Worm (Caenorhabditis elegans) whole organism, midembryonic: ENCODE data around the gene F11D11.12.
"Not testable (repeated sequence)": the region's sequence is repeated elsewhere in the genome, so short reads cannot be mapped to it uniquely, and the experiment has no call there.

Experiments used
- T22C8.4 ChIP-seq: fragments of 200-800 bp; sonication (Bioruptor generic); IDR thresholded peaks from 2 replicates; pipeline ENCODE4 v1.3.6; 2022; ENCODE audit warnings: missing genetic modification characterization, missing compliant biosample characterization
- cog-1 ChIP-seq: sonication (generic microtip); optimal IDR thresholded peaks from 2 replicates; lab custom pipeline; 2016; ENCODE audit warnings: missing genetic modification characterization, missing compliant biosample characterization
- flt-1 ChIP-seq: fragments of 200-800 bp; sonication (Bioruptor generic); IDR thresholded peaks from 2 replicates; pipeline ENCODE4 v1.3.6; 2022; ENCODE audit warnings: missing genetic modification characterization, missing compliant biosample characterization
- klf-2 ChIP-seq: fragments of 200-800 bp; sonication (Bioruptor generic); conservative IDR thresholded peaks from 2 replicates; pipeline ENCODE4 v1.3.6; 2022; ENCODE audit warnings: missing genetic modification reagents, missing genetic modification characterization, missing compliant biosample characterization
- med-1 ChIP-seq: sonication (generic microtip); optimal IDR thresholded peaks from 2 replicates; lab custom pipeline; 2017; ENCODE audit warnings: missing genetic modification characterization, mild to moderate bottlenecking, missing compliant biosample characterization, antibody characterized with exemption, missing genetic modification reagents; ENCODE audit not compliant: insufficient read depth
- ref-1 ChIP-seq: fragments of 200-800 bp; sonication (Bioruptor generic); conservative IDR thresholded peaks from 2 replicates; pipeline ENCODE4 v1.3.6; 2022; ENCODE audit warnings: missing genetic modification reagents, missing genetic modification characterization, missing compliant biosample characterization
- tab-1 ChIP-seq: fragments of 200-800 bp; sonication (Bioruptor generic); IDR thresholded peaks from 2 replicates; pipeline ENCODE4 v1.3.6; 2022; ENCODE audit warnings: missing genetic modification characterization, missing compliant biosample characterization
- ztf-23 ChIP-seq: fragments of 200-800 bp; sonication (Bioruptor generic); IDR thresholded peaks from 2 replicates; pipeline ENCODE4 v1.3.6; 2022; ENCODE audit warnings: missing genetic modification reagents, missing genetic modification characterization, missing compliant biosample characterization
- ztf-29 ChIP-seq: fragments of 200-800 bp; sonication (Bioruptor generic); IDR thresholded peaks from 2 replicates; pipeline ENCODE4 v1.3.6; 2022; ENCODE audit warnings: missing genetic modification reagents, missing genetic modification characterization, missing compliant biosample characterization

F11D11.12 gene

DNA sequence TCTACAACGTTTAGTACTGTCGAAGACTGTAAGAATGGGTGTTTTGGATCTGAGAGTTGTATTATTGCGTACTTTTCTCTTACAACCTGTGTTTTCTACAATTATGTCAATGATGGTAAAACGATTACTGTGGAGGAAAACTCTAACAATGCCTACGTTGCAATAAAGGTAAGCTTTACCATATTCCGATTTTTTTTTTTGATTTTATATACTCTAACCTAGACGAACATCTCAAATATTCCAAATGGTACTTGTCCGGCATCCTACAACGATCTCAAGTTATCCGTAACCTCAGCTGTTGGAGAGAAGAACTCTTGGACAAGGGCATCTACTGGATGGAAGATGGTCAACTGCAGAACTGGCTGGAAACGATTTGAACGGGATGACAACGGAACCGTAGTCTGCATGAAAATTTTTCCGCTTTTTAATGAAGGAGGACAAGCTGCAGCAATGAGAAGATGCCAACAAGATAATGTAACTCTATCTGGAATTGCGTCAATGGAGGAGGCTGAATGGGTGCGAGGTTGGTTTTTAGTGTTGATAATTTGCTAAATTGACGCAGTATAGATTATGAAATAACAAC lies 21.4 kb upstream of the F11D11.12 start:
- no peak for TF ChIP-seq flt-1 (GFP tag; lab: Robert Waterston, UW)
- no peak for TF ChIP-seq tab-1 (GFP tag; lab: Robert Waterston, UW)
- TF ChIP-seq ref-1 (GFP tag; lab: Robert Waterston, UW), result no peak
- no peak for TF ChIP-seq med-1
- TF ChIP-seq cog-1 (tag; lab: Kevin White, UChicago), result no peak
- TF ChIP-seq ztf-23 (GFP tag; lab: Robert Waterston, UW), result no peak
- no peak for TF ChIP-seq T22C8.4 (GFP tag; lab: Robert Waterston, UW)
- TF ChIP-seq ztf-29 (GFP tag; lab: Robert Waterston, UW), result no peak
- no peak for TF ChIP-seq klf-2 (GFP tag; lab: Robert Waterston, UW)

DNA sequence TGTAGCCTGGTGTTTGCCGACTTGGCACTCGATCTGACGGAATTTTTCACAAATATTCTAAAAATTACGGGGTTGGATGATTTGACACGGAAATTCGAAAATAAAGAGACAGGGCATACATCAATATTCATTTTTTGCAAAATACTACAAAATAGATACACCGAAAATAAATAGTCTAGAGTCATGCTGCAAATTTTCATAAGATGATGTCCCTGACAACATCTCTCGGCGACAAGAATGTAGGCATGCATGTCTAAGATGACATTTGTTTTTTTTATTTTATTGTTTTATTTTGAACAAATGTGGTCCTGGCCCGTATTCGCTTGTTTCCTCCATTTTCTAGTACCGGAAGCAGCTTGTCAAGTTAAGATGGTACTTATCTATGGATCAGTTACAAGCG lies 20.9 kb upstream of the F11D11.12 start, which contains the start of gene clec-256:
Gene clec-256 (plus strand): TSS at position 301 of the 400 bp plus-strand sequence.
- no peak for TF ChIP-seq med-1
- TF ChIP-seq ztf-29 (GFP tag; lab: Robert Waterston, UW), result no peak
- TF ChIP-seq tab-1 (GFP tag; lab: Robert Waterston, UW), result no peak
- no peak for TF ChIP-seq T22C8.4 (GFP tag; lab: Robert Waterston, UW)
- no peak for TF ChIP-seq ref-1 (GFP tag; lab: Robert Waterston, UW)
- TF ChIP-seq klf-2 (GFP tag; lab: Robert Waterston, UW), result no peak
- no peak for TF ChIP-seq ztf-23 (GFP tag; lab: Robert Waterston, UW)

DNA sequence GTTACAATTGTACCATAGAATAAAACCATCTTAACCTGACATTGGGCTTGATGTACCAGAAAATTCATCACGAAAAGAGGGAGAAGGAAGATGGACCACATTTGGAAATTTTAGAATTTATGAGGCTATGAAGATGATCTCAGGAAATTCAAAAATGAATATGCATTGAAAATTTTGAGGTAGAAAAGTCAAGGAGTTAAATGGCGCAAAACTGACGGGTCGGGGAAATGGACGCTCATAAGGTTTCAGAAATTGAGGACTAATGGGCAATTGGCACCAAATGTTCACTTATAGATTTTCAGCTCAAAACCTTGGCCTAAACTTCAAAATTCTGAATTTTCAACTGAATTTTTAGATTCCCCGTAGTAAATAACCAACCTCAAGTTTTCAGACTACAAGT lies 20.1 kb upstream of the F11D11.12 start, which contains the start of gene clec-255:
Gene clec-255 (minus strand): TSS at position 101 of the 400 bp plus-strand sequence.
- no peak for TF ChIP-seq ztf-23 (GFP tag; lab: Robert Waterston, UW)
- TF ChIP-seq ztf-29 (GFP tag; lab: Robert Waterston, UW), result no peak
- TF ChIP-seq flt-1 (GFP tag; lab: Robert Waterston, UW), result no peak
- no peak for TF ChIP-seq ref-1 (GFP tag; lab: Robert Waterston, UW)
- no peak for TF ChIP-seq T22C8.4 (GFP tag; lab: Robert Waterston, UW)

- TF ChIP-seq med-1, result no peak
- no peak for TF ChIP-seq tab-1 (GFP tag; lab: Robert Waterston, UW)
- no peak for TF ChIP-seq T22C8.4 (GFP tag; lab: Robert Waterston, UW)
- no peak for TF ChIP-seq ztf-29 (GFP tag; lab: Robert Waterston, UW)
Measured at ce11 chrV:18769902-18770301, 19.4 kb upstream of the F11D11.12 start.

DNA sequence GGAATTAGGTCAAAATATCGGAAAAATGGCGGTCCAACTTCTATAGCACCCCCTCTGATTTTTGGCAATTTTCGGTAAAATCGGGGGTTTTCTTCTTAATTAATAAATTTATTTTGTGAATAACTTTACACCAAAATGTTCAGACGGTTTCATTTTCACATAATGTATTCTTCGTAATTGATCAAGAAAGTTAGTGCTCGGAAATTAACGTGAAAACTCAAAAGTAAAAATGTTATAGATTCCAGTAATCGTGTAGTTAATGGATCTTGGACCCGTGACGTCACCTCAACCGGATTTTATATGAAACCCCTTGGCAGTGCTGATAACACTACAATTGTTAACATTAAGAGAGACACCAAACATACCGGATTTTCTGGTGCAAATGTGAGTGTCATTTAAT lies 11.6 kb upstream of the F11D11.12 start, which contains the start of gene F11D11.22:
Gene F11D11.22 (plus strand): TSS at position 301 of the 400 bp plus-strand sequence.
- not testable (repeated sequence) for TF ChIP-seq cog-1 (tag; lab: Kevin White, UChicago); med-1; ref-1 (GFP tag; lab: Robert Waterston, UW)

ce11 chrV:18761078-18761477 lies 10.6 kb upstream of the F11D11.12 start, which contains the start of gene F11D11.4:
F11D11.4 (plus strand) TSS chrV:18761378.
- TF ChIP-seq med-1 (no peak), klf-2 (GFP tag; lab: Robert Waterston, UW) (no peak), ztf-23 (GFP tag; lab: Robert Waterston, UW) (no peak), ztf-29 (GFP tag; lab: Robert Waterston, UW) (no peak), cog-1 (tag; lab: Kevin White, UChicago) (no peak), T22C8.4 (GFP tag; lab: Robert Waterston, UW) (no peak), flt-1 (GFP tag; lab: Robert Waterston, UW) (no peak), tab-1 (GFP tag; lab: Robert Waterston, UW) (no peak), ref-1 (GFP tag; lab: Robert Waterston, UW) (no peak)

DNA sequence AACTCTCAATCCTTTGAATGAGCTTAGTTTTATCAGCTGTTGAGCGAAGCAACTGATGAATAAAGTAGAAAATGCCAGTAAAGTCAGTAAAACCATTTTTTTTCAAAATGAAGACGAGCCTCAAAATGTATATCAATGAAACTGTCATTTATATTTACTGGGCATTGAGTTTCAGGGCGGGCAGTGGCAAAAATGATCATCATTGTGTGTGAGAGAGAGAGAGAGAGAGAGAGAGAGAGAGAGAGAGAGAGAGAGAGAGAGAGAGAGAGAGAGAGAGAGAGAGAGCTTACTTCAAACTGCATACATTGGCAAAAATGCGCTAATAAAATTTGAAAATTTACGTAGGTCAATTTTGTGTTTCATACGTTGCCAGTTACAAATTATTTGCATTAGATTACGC lies 9.7 kb upstream of the F11D11.12 start, which contains the start of gene F11D11.3:
Gene F11D11.3 (minus strand): TSS at position 101 of the 400 bp plus-strand sequence.
- TF ChIP-seq flt-1 (GFP tag; lab: Robert Waterston, UW), result no peak
- TF ChIP-seq T22C8.4 (GFP tag; lab: Robert Waterston, UW), result no peak
- no peak for TF ChIP-seq ztf-29 (GFP tag; lab: Robert Waterston, UW)
- no peak for TF ChIP-seq tab-1 (GFP tag; lab: Robert Waterston, UW)
- no peak for TF ChIP-seq ref-1 (GFP tag; lab: Robert Waterston, UW)
- no peak for TF ChIP-seq klf-2 (GFP tag; lab: Robert Waterston, UW)
- no peak for TF ChIP-seq med-1
- no peak for TF ChIP-seq cog-1 (tag; lab: Kevin White, UChicago)
- TF ChIP-seq ztf-23 (GFP tag; lab: Robert Waterston, UW), result no peak

DNA sequence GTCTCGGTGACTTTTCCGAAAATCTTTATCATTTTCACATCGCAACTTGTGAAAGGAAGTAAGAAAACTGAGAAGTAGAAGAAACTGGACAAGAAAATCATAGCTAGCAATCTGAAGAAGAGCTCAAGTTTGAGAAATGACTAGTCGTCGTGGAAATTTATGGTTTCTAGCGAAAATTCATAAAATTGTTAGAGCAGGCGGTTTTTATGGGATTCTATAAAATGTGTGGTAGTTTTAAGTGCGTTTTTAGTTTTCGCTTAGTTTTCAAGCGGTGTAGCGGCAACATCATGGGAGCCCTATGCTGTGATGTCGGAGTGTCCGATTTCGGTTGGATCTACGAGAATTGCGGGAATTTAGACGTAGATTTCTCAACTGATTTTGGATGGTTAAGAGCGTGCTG lies 3.8 kb upstream of the F11D11.12 start, which contains the start of gene clec-254:
Gene clec-254 (minus strand): TSS at position 101 of the 400 bp plus-strand sequence.
- TF ChIP-seq med-1; T22C8.4 (GFP tag; lab: Robert Waterston, UW); cog-1 (tag; lab: Kevin White, UChicago): not testable (repeated sequence)

- no peak for TF ChIP-seq klf-2 (GFP tag; lab: Robert Waterston, UW)
- TF ChIP-seq med-1, result no peak
- no peak for TF ChIP-seq cog-1 (tag; lab: Kevin White, UChicago)
- no peak for TF ChIP-seq T22C8.4 (GFP tag; lab: Robert Waterston, UW)
- no peak for TF ChIP-seq ztf-23 (GFP tag; lab: Robert Waterston, UW)
- no peak for TF ChIP-seq ztf-29 (GFP tag; lab: Robert Waterston, UW)
- TF ChIP-seq ref-1 (GFP tag; lab: Robert Waterston, UW), result no peak
- TF ChIP-seq tab-1 (GFP tag; lab: Robert Waterston, UW), result no peak
- TF ChIP-seq flt-1 (GFP tag; lab: Robert Waterston, UW), result no peak
Measured at ce11 chrV:18753036-18753435, 2.6 kb upstream of the F11D11.12 start, which contains the start of gene F11D11.6. F11D11.6 (minus strand) TSS chrV:18753136.

ce11 chrV:18748726-18749125 lies 1.8 kb downstream of the F11D11.12 start, which contains the start of gene clec-252:
clec-252 (minus strand) TSS chrV:18748826.
- TF ChIP-seq cog-1 (tag; lab: Kevin White, UChicago), result no peak
- no peak for TF ChIP-seq ref-1 (GFP tag; lab: Robert Waterston, UW)
- TF ChIP-seq T22C8.4 (GFP tag; lab: Robert Waterston, UW), result no peak
- TF ChIP-seq klf-2 (GFP tag; lab: Robert Waterston, UW), result no peak
- TF ChIP-seq ztf-23 (GFP tag; lab: Robert Waterston, UW), result no peak
- TF ChIP-seq tab-1 (GFP tag; lab: Robert Waterston, UW), result no peak
- TF ChIP-seq med-1, result no peak
